Fruit fly (Drosophila melanogaster): Measurements from ENCODE around the gene Sec13.

- no peak for TF ChIP-seq ttk (optimal IDR thresholded peaks at IDR 0.05)
- TF ChIP-seq psq (optimal IDR thresholded peaks at IDR 0.05) = no peak
Measured at dm6 chr3R:23335577-23335976, 20.5 kb upstream of the Sec13 start.
